Worm (Caenorhabditis elegans): ENCODE results near the gene gskl-1.

- no peak for TF ChIP-seq tab-1 (GFP tag; IDR thresholded peaks at IDR 0.05)
- TF ChIP-seq cog-1 (tag; optimal IDR thresholded peaks at IDR 0.05) = no peak
- no peak for TF ChIP-seq ref-1 (GFP tag; conservative IDR thresholded peaks at IDR 0.05)
- no peak for TF ChIP-seq ztf-29 (GFP tag; IDR thresholded peaks at IDR 0.05)
- no peak for TF ChIP-seq klf-2 (GFP tag; conservative IDR thresholded peaks at IDR 0.05)
- no peak for TF ChIP-seq flt-1 (GFP tag; IDR thresholded peaks at IDR 0.05)
These were observed 22.7 kb upstream of the gskl-1 start for ce11 chrII:10924669-10925068.

Data from whole organism, midembryonic.